Worm (Caenorhabditis elegans): ENCODE results near the gene F10E9.4.
A peak's percentile ranks its signal among the peaks of the same experiment; 100 is the strongest.

F10E9.4 gene

ce11 chrIII:8358213-8358672, 49.9 kb downstream of the F10E9.4 start, which contains the start of the genes R05D3.8 and rfp-1 (continued):
- TF ChIP-seq hlh-17 (GFP tag; optimal IDR thresholded peaks at IDR 0.05; ENCODE audit: borderline replicate concordance) (no peak), mep-1 (tag; optimal IDR thresholded peaks at IDR 0.05) (peak; percentile 91), nhr-84 (tag; optimal IDR thresholded peaks at IDR 0.05) (no peak), nhr-28 (tag; optimal IDR thresholded peaks at IDR 0.05) (no peak), F16B12.6 (tag; optimal IDR thresholded peaks at IDR 0.05) (peak; percentile 53), nhr-19 (GFP tag; conservative IDR thresholded peaks at IDR 0.05) (peak; percentile 68), unc-30 (tag; optimal IDR thresholded peaks at IDR 0.05) (no peak), isw-1 (GFP tag; IDR thresholded peaks at IDR 0.05) (peak; percentile 60), pax-3 (tag; optimal IDR thresholded peaks at IDR 0.05) (no peak), unc-98 (GFP tag; IDR thresholded peaks at IDR 0.05) (no peak), nhr-47 (tag; optimal IDR thresholded peaks at IDR 0.05) (peak; percentile 80), xbp-1 (tag; optimal IDR thresholded peaks at IDR 0.05) (peak; percentile 73), grh-1 (GFP tag; IDR thresholded peaks at IDR 0.05) (peak; percentile 66), lsy-2 (tag; optimal IDR thresholded peaks at IDR 0.05) (peak; percentile 98 to 99), hpl-2 (GFP tag; optimal IDR thresholded peaks at IDR 0.05) (no peak), dsc-1 (tag; optimal IDR thresholded peaks at IDR 0.05) (peak; percentile 52), unc-86 (tag; optimal IDR thresholded peaks at IDR 0.05) (peak; percentile 63), zip-4 (GFP tag; optimal IDR thresholded peaks at IDR 0.05) (no peak), pag-3 (tag; optimal IDR thresholded peaks at IDR 0.05; ENCODE audit: borderline replicate concordance, insufficient read depth) (no peak), C16A3.4 (tag; optimal IDR thresholded peaks at IDR 0.05) (peak; percentile 91), mef-2 (tag; optimal IDR thresholded peaks at IDR 0.05) (no peak), lin-39 (tag; optimal IDR thresholded peaks at IDR 0.05) (peak; percentile 44), skn-1 (tag; optimal IDR thresholded peaks at IDR 0.05) (peak; percentile 59), nhr-237 (tag; optimal IDR thresholded peaks at IDR 0.05) (peak; percentile 36), unc-130 (tag; optimal IDR thresholded peaks at IDR 0.05) (peak; percentile 71), sup-37 (GFP tag; optimal IDR thresholded peaks at IDR 0.05) (no peak), sptf-1 (tag; optimal IDR thresholded peaks at IDR 0.05) (no peak), efl-3 (GFP tag; optimal IDR thresholded peaks at IDR 0.05) (no peak), hlh-4 (tag; optimal IDR thresholded peaks at IDR 0.05) (no peak), aly-2 (tag; optimal IDR thresholded peaks at IDR 0.05) (peak; percentile 56), Y116A8C.19 (tag; optimal IDR thresholded peaks at IDR 0.05; ENCODE audit: borderline replicate concordance) (no peak), irx-1 (tag; optimal IDR thresholded peaks at IDR 0.05) (peak; percentile 28), nhr-76 (tag; optimal IDR thresholded peaks at IDR 0.05) (no peak), fkh-8 (tag; optimal IDR thresholded peaks at IDR 0.05) (peak; percentile 77), sox-4 (tag; optimal IDR thresholded peaks at IDR 0.05) (no peak), nhr-85 (tag) (peak; percentile 88), fkh-10 (GFP tag; optimal IDR thresholded peaks at IDR 0.05) (peak; percentile 58)
